Worm (Caenorhabditis elegans): Measurements from ENCODE around the gene cyp-32A1.

Gene cyp-32A1

DNA sequence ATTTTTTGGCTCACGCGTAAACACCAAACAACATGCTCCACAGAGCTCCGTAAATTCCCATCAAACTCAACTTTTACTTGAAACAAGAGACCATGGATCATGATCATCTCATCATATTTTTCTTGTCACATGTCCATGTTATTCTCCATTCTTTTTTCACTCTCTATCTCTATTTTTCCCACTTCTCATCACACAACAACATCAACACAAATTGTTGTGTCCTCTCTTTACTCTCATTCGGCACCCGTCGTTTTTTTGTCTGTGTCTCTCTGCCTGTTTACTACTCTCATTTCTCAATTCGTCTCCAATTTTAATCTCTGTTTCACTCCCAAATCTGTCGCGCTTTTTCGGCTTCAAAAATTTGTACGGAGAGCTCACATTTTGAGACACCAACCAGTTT lies 22.3 kb upstream of the cyp-32A1 start (continued):
- no peak for TF ChIP-seq ceh-79 (tag; optimal IDR thresholded peaks at IDR 0.05)
- TF ChIP-seq nfyb-1 (GFP tag; IDR thresholded peaks at IDR 0.05): no peak
- no peak for TF ChIP-seq snpc-3.4 (tag; optimal IDR thresholded peaks at IDR 0.05)
- peak in 1 of 3 experiments; percentile 5 for TF ChIP-seq lin-35 (GFP tag; optimal IDR thresholded peaks at IDR 0.05)
- TF ChIP-seq zfh-2 (GFP tag; conservative IDR thresholded peaks at IDR 0.05): no peak
- no peak for TF ChIP-seq athp-1 (tag; optimal IDR thresholded peaks at IDR 0.05)
- TF ChIP-seq ztf-18 (tag; optimal IDR thresholded peaks at IDR 0.05): no peak
- no peak for TF ChIP-seq cebp-2 (GFP tag; IDR thresholded peaks at IDR 0.05)
- TF ChIP-seq tbp1 (GFP tag; optimal IDR thresholded peaks at IDR 0.05): no peak

DNA sequence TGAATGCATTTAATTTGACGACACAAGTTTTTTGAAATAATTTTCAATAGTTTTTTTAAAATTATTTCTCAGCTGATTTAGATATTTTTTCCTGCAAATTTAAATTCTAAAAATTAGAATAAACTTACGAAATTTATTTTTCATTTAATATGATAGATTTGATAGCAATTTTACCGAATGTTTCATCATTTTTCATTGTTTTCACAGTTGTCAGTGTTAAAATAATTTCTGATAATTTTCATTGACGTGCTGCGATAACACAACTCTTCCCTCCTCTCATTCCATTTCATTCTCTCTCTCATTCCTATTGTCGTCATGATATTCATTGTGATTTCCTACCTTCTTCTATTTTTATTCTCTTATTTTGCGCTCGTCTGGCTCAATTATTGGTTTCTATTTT lies 21.4 kb upstream of the cyp-32A1 start, which contains the start of gene hint-3:
Gene hint-3, plus strand, starts transcription at position 301 of the 400 bp plus-strand sequence.
- TF ChIP-seq ama-1 (optimal IDR thresholded peaks at IDR 0.05) (no peak), ama-1 (GFP tag; optimal IDR thresholded peaks at IDR 0.05) (no peak), nhr-80 (tag; optimal IDR thresholded peaks at IDR 0.05) (peak; percentile 28), cebp-2 (GFP tag; IDR thresholded peaks at IDR 0.05) (no peak), rcor-1 (GFP tag; IDR thresholded peaks at IDR 0.05) (no peak), gei-17 (GFP tag; optimal IDR thresholded peaks at IDR 0.05) (no peak)

DNA sequence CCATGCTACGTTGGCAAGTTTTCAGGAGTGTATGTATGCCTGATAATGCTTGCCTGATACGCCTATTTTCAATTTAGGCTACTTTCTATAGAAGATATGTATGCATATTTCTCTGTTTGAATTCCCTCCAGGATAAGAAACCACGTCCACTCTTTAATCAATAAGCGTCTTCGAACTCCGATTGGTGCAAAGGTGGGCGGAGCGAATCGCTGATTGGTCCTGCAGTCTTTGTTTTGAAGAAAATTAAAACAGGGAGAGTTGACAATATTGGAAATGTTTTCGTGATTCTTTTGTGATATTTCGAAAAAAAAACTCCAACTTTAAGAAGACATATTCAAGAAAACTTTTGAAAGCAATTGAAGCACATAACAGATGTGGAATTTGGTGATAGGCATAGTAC lies 19.7 kb upstream of the cyp-32A1 start:
- 0 out of 2 replicates have a peak, but pooled peaks have one; percentile 1 for TF ChIP-seq Y53G8AR.9 (GFP tag; conservative IDR thresholded peaks at IDR 0.05)
- TF ChIP-seq zim-3 (tag; optimal IDR thresholded peaks at IDR 0.05): no peak

DNA sequence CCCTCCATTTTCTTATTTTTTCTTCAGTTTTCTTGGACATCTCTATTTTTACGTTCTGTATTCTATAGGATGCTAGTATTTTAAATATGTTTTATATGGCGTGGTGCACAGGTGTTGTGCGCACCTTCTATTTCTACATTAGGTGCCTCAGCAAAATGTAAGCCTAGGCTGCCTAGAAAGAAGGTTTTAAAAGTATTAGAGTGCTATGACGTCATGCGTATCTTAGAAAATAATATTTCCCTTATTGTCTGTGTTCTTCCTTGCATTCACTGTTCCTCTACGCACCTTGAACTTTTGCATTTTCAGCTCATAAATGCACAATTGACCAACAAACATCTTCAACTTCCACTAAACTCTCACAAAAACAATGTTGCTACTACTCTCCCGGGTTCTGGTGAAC lies 10.7 kb upstream of the cyp-32A1 start, which contains the start of gene frpr-3:
Gene frpr-3, plus strand, starts transcription at position 301 of the 400 bp plus-strand sequence.
- no peak for TF ChIP-seq rpc-1 (optimal IDR thresholded peaks at IDR 0.05)
- no peak for TF ChIP-seq rpc-1 (tag; optimal IDR thresholded peaks at IDR 0.05)
- no peak for TF ChIP-seq cebp-1 (GFP tag; IDR thresholded peaks at IDR 0.05)
- no peak for TF ChIP-seq cebp-1 (tag; optimal IDR thresholded peaks at IDR 0.05)
- TF ChIP-seq lag-1 (GFP tag; IDR thresholded peaks at IDR 0.05): no peak
- TF ChIP-seq Y67H2A.10 (GFP tag; conservative IDR thresholded peaks at IDR 0.05): no peak
- no peak for TF ChIP-seq unc-130 (GFP tag; optimal IDR thresholded peaks at IDR 0.05)
- no peak for TF ChIP-seq lin-26 (GFP tag; IDR thresholded peaks at IDR 0.05)
- TF ChIP-seq ztf-3 (GFP tag; optimal IDR thresholded peaks at IDR 0.05): no peak
- no peak for TF ChIP-seq B0336.3 (GFP tag; IDR thresholded peaks at IDR 0.05)

DNA sequence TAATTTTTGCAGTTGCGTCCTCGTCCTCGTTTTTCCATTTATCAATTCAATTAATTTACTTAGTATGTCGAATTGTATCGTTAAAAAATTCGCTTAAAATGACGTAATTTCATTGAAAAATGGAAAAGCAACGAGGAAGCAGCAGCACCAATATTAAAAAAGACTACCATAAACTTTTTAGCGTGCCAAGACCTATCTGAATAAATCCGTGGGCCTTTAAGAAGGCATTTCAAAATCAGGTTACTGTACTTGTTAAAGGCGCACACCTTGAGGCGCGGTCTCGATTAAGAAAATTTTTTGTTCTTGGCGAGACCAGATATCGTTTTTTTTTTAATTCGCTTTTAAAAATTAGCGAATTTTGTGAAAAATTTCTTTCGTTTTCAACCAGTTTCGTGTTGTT lies 8.0 kb upstream of the cyp-32A1 start:
- TF ChIP-seq Y67H2A.10 (GFP tag; conservative IDR thresholded peaks at IDR 0.05): no peak
- TF ChIP-seq lir-1 (GFP tag; conservative IDR thresholded peaks at IDR 0.05): no peak
- TF ChIP-seq F33H1.4 (GFP tag; IDR thresholded peaks at IDR 0.05): peak; percentile 57
- TF ChIP-seq lsl-1 (GFP tag; optimal IDR thresholded peaks at IDR 0.05): peak; percentile 71
- TF ChIP-seq xnd-1 (tag; optimal IDR thresholded peaks at IDR 0.05): peak; percentile 20
- TF ChIP-seq madf-6 (GFP tag; IDR thresholded peaks at IDR 0.05): no peak
- TF ChIP-seq ztf-6 (GFP tag; IDR thresholded peaks at IDR 0.05): no peak
- TF ChIP-seq athp-1 (tag; optimal IDR thresholded peaks at IDR 0.05): no peak

DNA sequence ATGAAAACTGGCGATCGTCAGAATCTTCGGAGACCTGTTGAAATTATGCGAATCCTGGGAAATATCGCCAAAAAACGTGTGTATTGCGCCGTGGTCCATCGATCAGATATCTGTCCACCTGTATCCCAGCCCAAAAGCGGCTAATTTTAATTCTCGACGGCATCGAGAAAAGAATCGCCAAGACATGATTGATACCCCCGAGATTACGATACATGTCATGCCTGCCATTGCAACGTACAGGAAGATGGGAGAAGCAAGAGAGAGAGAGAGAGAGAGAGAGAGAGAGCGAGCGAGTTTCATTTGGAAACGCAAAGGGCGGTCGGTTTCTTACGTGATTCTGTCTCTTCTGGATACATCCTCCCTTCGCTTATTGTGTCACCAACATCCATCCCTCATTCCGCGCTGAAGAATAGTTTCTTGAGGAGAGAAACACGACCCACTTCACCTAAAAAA lies 7.4 kb upstream of the cyp-32A1 start, which contains the start of gene grl-10:
Gene grl-10, plus strand, starts transcription at position 403 of the 453 bp plus-strand sequence.
- no peak for TF ChIP-seq lag-1 (GFP tag; IDR thresholded peaks at IDR 0.05)
- peak; percentile 11 for TF ChIP-seq ceh-27 (GFP tag; optimal IDR thresholded peaks at IDR 0.05)

Data from whole organism, young adult.